Fruit fly (Drosophila melanogaster): ENCODE results near the gene Peritrophin-15b.
A peak's percentile ranks its signal among the peaks of the same experiment; 100 is the strongest.

Gene Peritrophin-15b

dm6 chr2L:8411530-8411929 lies 16.8 kb upstream of the Peritrophin-15b start, which contains the start of gene Naglu (continued):
- no peak for TF ChIP-seq lz (GFP tag; optimal IDR thresholded peaks at IDR 0.05)
- no peak for TF ChIP-seq CG34406 (GFP tag; optimal IDR thresholded peaks at IDR 0.05)
- TF ChIP-seq CG8632 (GFP tag; optimal IDR thresholded peaks at IDR 0.05): peak; percentile 32
- TF ChIP-seq fd85E (GFP tag; optimal IDR thresholded peaks at IDR 0.05): no peak
- TF ChIP-seq Ets96B (tag; optimal IDR thresholded peaks at IDR 0.05): no peak
- no peak for TF ChIP-seq CG11902 (GFP tag; optimal IDR thresholded peaks at IDR 0.05)
- no peak for TF ChIP-seq CG1621 (tag; optimal IDR thresholded peaks at IDR 0.05)
- TF ChIP-seq Hr4 (GFP tag; optimal IDR thresholded peaks at IDR 0.05): no peak
- TF ChIP-seq salr (GFP tag; optimal IDR thresholded peaks at IDR 0.05): no peak
- TF ChIP-seq topi (GFP tag; optimal IDR thresholded peaks at IDR 0.05): no peak
- no peak for TF ChIP-seq CG9139 (GFP tag; optimal IDR thresholded peaks at IDR 0.05)
- TF ChIP-seq CG6854 (GFP tag; optimal IDR thresholded peaks at IDR 0.05): peak; percentile 0
- TF ChIP-seq svp (GFP tag): peak; percentile 93

DNA sequence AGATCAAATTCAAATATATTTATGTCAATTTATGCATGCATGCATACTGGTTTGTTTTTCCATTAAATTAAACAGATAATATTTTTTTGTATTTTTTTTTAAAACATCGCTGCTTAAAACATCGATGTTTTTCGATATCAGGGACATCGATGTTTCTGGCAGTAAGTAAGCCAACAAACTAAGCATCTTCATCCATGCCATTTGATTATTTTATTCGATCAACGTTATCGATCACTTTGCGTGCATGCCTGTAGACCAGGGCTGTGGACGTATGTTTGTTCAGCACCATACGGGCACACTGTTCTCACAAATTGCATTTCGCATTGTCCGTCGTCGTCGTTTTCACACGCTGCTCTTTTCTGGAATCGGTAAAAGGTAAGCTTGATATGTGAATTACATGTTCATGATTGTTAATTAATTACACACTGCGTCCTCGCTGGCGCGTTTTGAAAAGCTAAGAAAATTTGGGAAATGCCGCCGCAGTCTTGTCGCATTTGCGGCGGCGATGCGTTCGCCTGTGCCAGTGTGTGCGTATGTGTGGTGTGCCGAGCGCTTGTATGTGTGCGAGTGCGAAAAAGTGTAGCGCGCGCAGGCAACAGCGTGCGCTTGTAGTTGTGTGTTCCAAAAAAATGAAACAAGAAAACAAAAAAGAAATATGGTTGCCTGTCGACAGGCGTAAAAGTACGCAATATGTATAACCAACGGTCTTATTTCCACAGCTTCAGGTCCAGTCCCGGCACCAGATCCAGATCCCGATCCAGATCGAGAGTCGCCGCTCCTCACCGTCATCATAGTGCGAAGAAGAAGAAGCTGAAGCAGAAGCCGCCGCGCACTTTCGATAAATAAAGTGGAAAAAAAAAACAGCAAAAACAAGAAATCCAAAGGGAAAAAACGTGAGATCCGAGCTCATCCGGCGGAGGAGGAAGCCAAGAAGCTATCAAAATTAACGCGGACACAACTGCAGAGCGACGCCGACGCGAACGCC lies 8.8 kb upstream of the Peritrophin-15b start, which contains the start of gene emb:
Gene emb, plus strand, starts transcription at position 288 of the 985 bp plus-strand sequence.
- peak; percentile 51 for TF ChIP-seq CG3032 (tag; optimal IDR thresholded peaks at IDR 0.05)
- peak; percentile 30 for TF ChIP-seq OdsH (GFP tag; optimal IDR thresholded peaks at IDR 0.05)
- no peak for TF ChIP-seq achi (GFP tag; optimal IDR thresholded peaks at IDR 0.05)
- TF ChIP-seq CG8319 (GFP tag; optimal IDR thresholded peaks at IDR 0.05): no peak
- no peak for TF ChIP-seq CG3919 (GFP tag; optimal IDR thresholded peaks at IDR 0.05)
- no peak for TF ChIP-seq Gug (GFP tag; IDR thresholded peaks at IDR 0.05)
- TF ChIP-seq esn (GFP tag; optimal IDR thresholded peaks at IDR 0.05): peak; percentile 57
- no peak for TF ChIP-seq CG32006 (GFP tag; optimal IDR thresholded peaks at IDR 0.05)
- TF ChIP-seq fd59A (GFP tag; optimal IDR thresholded peaks at IDR 0.05): no peak
- peak in 1 of 2 experiments; percentile 89 for TF ChIP-seq ss (GFP tag; optimal IDR thresholded peaks at IDR 0.05)
- no peak for TF ChIP-seq salr (GFP tag; optimal IDR thresholded peaks at IDR 0.05)
- TF ChIP-seq CG6808 (GFP tag; optimal IDR thresholded peaks at IDR 0.05): peak; percentile 76
- TF ChIP-seq CG9139 (GFP tag; optimal IDR thresholded peaks at IDR 0.05): no peak
- TF ChIP-seq CG31627 (GFP tag; optimal IDR thresholded peaks at IDR 0.05): peak; percentile 62
- TF ChIP-seq CG34406 (GFP tag; optimal IDR thresholded peaks at IDR 0.05): peak; percentile 51
- peak; percentile 58 for TF ChIP-seq CG10631 (GFP tag; optimal IDR thresholded peaks at IDR 0.05)
- TF ChIP-seq CG6276 (GFP tag; optimal IDR thresholded peaks at IDR 0.05): no peak
- TF ChIP-seq Ets96B (tag; optimal IDR thresholded peaks at IDR 0.05): peak; percentile 50
- TF ChIP-seq CG6163 (GFP tag; IDR thresholded peaks at IDR 0.05): peak; percentile 79
- peak; percentile 69 for TF ChIP-seq CG6854 (GFP tag; optimal IDR thresholded peaks at IDR 0.05)
- TF ChIP-seq CG15336 (GFP tag; IDR thresholded peaks at IDR 0.05): peak; percentile 62
- TF ChIP-seq Blimp-1 (GFP tag; optimal IDR thresholded peaks at IDR 0.05): peak; percentile 11
- peak; percentile 36 for TF ChIP-seq lz (GFP tag; optimal IDR thresholded peaks at IDR 0.05)
- no peak for TF ChIP-seq Sox15 (GFP tag; optimal IDR thresholded peaks at IDR 0.05)
- peak; percentile 22 for TF ChIP-seq topi (GFP tag; optimal IDR thresholded peaks at IDR 0.05)
- TF ChIP-seq Ets21C (GFP tag; optimal IDR thresholded peaks at IDR 0.05): peak; percentile 37
- peak; percentile 99 for TF ChIP-seq fkh (GFP tag; optimal IDR thresholded peaks at IDR 0.05)
- TF ChIP-seq pdm3 (GFP tag; optimal IDR thresholded peaks at IDR 0.05): no peak
- peak; percentile 37 for TF ChIP-seq cyc (GFP tag; optimal IDR thresholded peaks at IDR 0.05)
- TF ChIP-seq net (GFP tag; optimal IDR thresholded peaks at IDR 0.05): no peak
- peak; percentile 79 for TF ChIP-seq CG8119 (GFP tag; IDR thresholded peaks at IDR 0.05)
- TF ChIP-seq Eip78C (GFP tag): peak; percentile 83
- peak; percentile 66 for TF ChIP-seq dsx (GFP tag; optimal IDR thresholded peaks at IDR 0.05; ENCODE audit: poor library complexity, severe bottlenecking)
- TF ChIP-seq fd85E (GFP tag; optimal IDR thresholded peaks at IDR 0.05): no peak
- peak; percentile 76 for TF ChIP-seq eg (GFP tag; IDR thresholded peaks at IDR 0.05)
- no peak for TF ChIP-seq Eip93F (GFP tag; optimal IDR thresholded peaks at IDR 0.05)
- peak; percentile 70 for TF ChIP-seq Sox14 (GFP tag; optimal IDR thresholded peaks at IDR 0.05)

Measured in whole organism, prepupa.